Worm (Caenorhabditis elegans): ENCODE measurements around the gene ant-1.1.
"Not testable (repeated sequence)": the region's sequence is repeated elsewhere in the genome, so short reads cannot be mapped to it uniquely, and the experiment has no call there.

Gene ant-1.1

ce11 chrIII:13476682-13477081 is 13.7 kb downstream of the ant-1.1 start, which contains the start of gene T27E9.6:
T27E9.6 (minus strand) TSS chrIII:13476782.
- TF ChIP-seq fkh-10 (GFP tag; optimal IDR thresholded peaks at IDR 0.05): no peak
- TF ChIP-seq mef-2 (tag; optimal IDR thresholded peaks at IDR 0.05): no peak
- TF ChIP-seq dpl-1 (GFP tag; optimal IDR thresholded peaks at IDR 0.05): no peak
- no peak for TF ChIP-seq nhr-71 (tag; optimal IDR thresholded peaks at IDR 0.05)
- TF ChIP-seq nhr-237 (tag; optimal IDR thresholded peaks at IDR 0.05): no peak
- no peak for TF ChIP-seq rnt-1 (tag; optimal IDR thresholded peaks at IDR 0.05)
- no peak for TF ChIP-seq blmp-1 (tag; optimal IDR thresholded peaks at IDR 0.05)
- no peak for TF ChIP-seq unc-130 (tag; optimal IDR thresholded peaks at IDR 0.05)

ce11 chrIII:13484024-13484423 is 21.1 kb downstream of the ant-1.1 start, which contains the start of gene acc-4:
acc-4 (minus strand) TSS chrIII:13484124.
- no peak for TF ChIP-seq unc-62 (GFP tag; optimal IDR thresholded peaks at IDR 0.05)

ce11 chrIII:13492377-13492776 is 29.4 kb downstream of the ant-1.1 start, which contains the start of gene twk-40:
twk-40 (minus strand) TSS chrIII:13492477.
- TF ChIP-seq sptf-1 (tag; optimal IDR thresholded peaks at IDR 0.05) (no peak), lin-14 (GFP tag; optimal IDR thresholded peaks at IDR 0.05) (no peak), zag-1 (tag; optimal IDR thresholded peaks at IDR 0.05) (no peak), mab-9 (GFP tag; IDR thresholded peaks at IDR 0.05) (no peak), mdl-1 (tag; optimal IDR thresholded peaks at IDR 0.05) (no peak), fkh-10 (GFP tag; optimal IDR thresholded peaks at IDR 0.05) (no peak), nhr-85 (tag) (no peak), nhr-77 (tag; optimal IDR thresholded peaks at IDR 0.05) (no peak), nhr-12 (tag; optimal IDR thresholded peaks at IDR 0.05) (no peak), fos-1 (tag; optimal IDR thresholded peaks at IDR 0.05) (no peak), unc-98 (GFP tag; IDR thresholded peaks at IDR 0.05) (no peak)

ce11 chrIII:13495571-13495970 is 32.6 kb downstream of the ant-1.1 start, which contains the start of gene T28A8.2:
T28A8.2 (minus strand) TSS chrIII:13495671.
- TF ChIP-seq ceh-88 (GFP tag; IDR thresholded peaks at IDR 0.05) (no peak), lin-39 (tag; optimal IDR thresholded peaks at IDR 0.05) (no peak), nhr-47 (tag; optimal IDR thresholded peaks at IDR 0.05) (no peak), mep-1 (tag; optimal IDR thresholded peaks at IDR 0.05) (no peak), aha-1 (tag; optimal IDR thresholded peaks at IDR 0.05) (no peak), jun-1 (tag; optimal IDR thresholded peaks at IDR 0.05) (no peak), mab-9 (GFP tag; IDR thresholded peaks at IDR 0.05) (no peak), ceh-82 (tag; optimal IDR thresholded peaks at IDR 0.05) (no peak), unc-130 (tag; optimal IDR thresholded peaks at IDR 0.05) (no peak), ceh-90 (tag; optimal IDR thresholded peaks at IDR 0.05) (no peak), mdl-1 (tag; optimal IDR thresholded peaks at IDR 0.05) (no peak)

- not testable (repeated sequence) for TF ChIP-seq ceh-63 (GFP tag; optimal IDR thresholded peaks at IDR 0.05); C04F5.9 (tag; optimal IDR thresholded peaks at IDR 0.05); fkh-4 (tag; optimal IDR thresholded peaks at IDR 0.05; ENCODE audit: borderline replicate concordance)
Measured at ce11 chrIII:13498899-13499298, 35.9 kb downstream of the ant-1.1 start, which contains the start of gene T28A8.6. T28A8.6 (plus strand) TSS chrIII:13499199.

- no peak for TF ChIP-seq pag-3 (tag; optimal IDR thresholded peaks at IDR 0.05; ENCODE audit: borderline replicate concordance, insufficient read depth)
- TF ChIP-seq ama-1 (optimal IDR thresholded peaks at IDR 0.05): no peak
- TF ChIP-seq efl-1 (optimal IDR thresholded peaks at IDR 0.05): no peak
- TF ChIP-seq efl-1 (GFP tag; optimal IDR thresholded peaks at IDR 0.05 in 1 of 2): peak in 1 of 2 experiments; percentile 84
Measured at ce11 chrIII:13501599-13501998, 38.6 kb downstream of the ant-1.1 start, which contains the start of gene T28A8.5. T28A8.5 (plus strand) TSS chrIII:13501630.
